2 fruit fly cellular contexts compared by ENCODE assay signal in genomic region chr3R:8773135-8773534, dm6.
A peak's percentile ranks its signal among the peaks of the same experiment; 100 is the strongest.
TF ChIP-seq lines count a peak whose summit lies in the region.

TSS of gene CG34301 (plus strand) at chr3R:8773435.

- no peak for TF ChIP-seq CTCF in whole organism, embryonic (GFP tag; optimal IDR thresholded peaks at IDR 0.05; lab: Kevin White, UChicago)

TF ChIP-seq in whole organism, adult, 20 proteins besides CTCF, POLR2A, EP300 and RAD21:
- TF ChIP-seq kay (GFP tag; lab: Kevin White, UChicago; ENCODE audit: borderline replicate concordance) (peak; percentile 86), bab1 (GFP tag; optimal IDR thresholded peaks at IDR 0.05; lab: Kevin White, UChicago) (no peak)
TF ChIP-seq in whole organism, adult: peak in this region for 1.

TF ChIP-seq in whole organism, embryonic, 481 proteins besides CTCF, POLR2A, EP300 and RAD21:
- TF ChIP-seq Jarid2 (GFP tag; optimal IDR thresholded peaks at IDR 0.05; lab: Kevin White, UChicago) (peak; percentile 13), CG2889 (GFP tag; IDR thresholded peaks at IDR 0.05; lab: Robert Waterston, UW) (no peak), CG13287 (GFP tag; IDR thresholded peaks at IDR 0.05; lab: Robert Waterston, UW; ENCODE audit: partially characterized antibody) (0 out of 2 replicates have a peak, but pooled peaks have one; percentile 9)

Comparison
In these comparisons a context has a peak if more than half of its experiments do, and no peak if none do; other contexts are left out.
1. Of the 1 proteins assayed by ChIP-seq in both whole organism, embryonic and whole organism, adult: peak only in whole organism, embryonic: none; only in whole organism, adult: kay; in both: none; in neither: 0.